Fruit fly (Drosophila melanogaster) whole organism, embryonic: ENCODE results near the gene Eip75B.

ENCODE experiments used
- CG10321 ChIP-seq: fragments of 200-800 bp; sonication (Bioruptor generic); IDR thresholded peaks from 2 replicates; pipeline ENCODE4 v1.3.6; 2022; ENCODE audit warnings: missing biosample characterization, missing genetic modification characterization
- CG10543 ChIP-seq: fragments of 200-800 bp; sonication (Bioruptor generic); optimal IDR thresholded peaks from 3 replicates; lab custom pipeline; 2017; ENCODE audit warnings: missing biosample characterization, mild to moderate bottlenecking, missing genetic modification characterization, moderate library complexity
- CG12155 ChIP-seq: fragments of 200-800 bp; sonication (Bioruptor generic); optimal IDR thresholded peaks from 3 replicates; lab custom pipeline; 2016; ENCODE audit warnings: missing biosample characterization, missing genetic modification characterization
- CG12659 ChIP-seq: fragments of 200-800 bp; sonication (Bioruptor generic); optimal IDR thresholded peaks from 3 replicates; lab custom pipeline; 2017; ENCODE audit warnings: mild to moderate bottlenecking, missing biosample characterization, missing genetic modification reagents, missing genetic modification characterization
- CG12769 ChIP-seq: fragments of 200-800 bp; sonication (Bioruptor generic); optimal IDR thresholded peaks from 2 replicates; lab custom pipeline; 2019; ENCODE audit warnings: missing biosample characterization, mild to moderate bottlenecking, missing genetic modification characterization, moderate library complexity
- CG13775 ChIP-seq: fragments of 200-800 bp; sonication (Bioruptor generic); optimal IDR thresholded peaks from 3 replicates; lab custom pipeline; 2017; ENCODE audit warnings: missing biosample characterization, mild to moderate bottlenecking, missing genetic modification characterization
- CG14710 ChIP-seq: fragments of 200-800 bp; sonication (Bioruptor generic); optimal IDR thresholded peaks from 3 replicates; lab custom pipeline; 2019; ENCODE audit warnings: missing biosample characterization, mild to moderate bottlenecking, missing genetic modification characterization, moderate library complexity
- CG15514 ChIP-seq: fragments of 200-800 bp; sonication (Bioruptor generic); optimal IDR thresholded peaks from 3 replicates; lab custom pipeline; 2017; ENCODE audit warnings: missing biosample characterization, missing genetic modification characterization, mild to moderate bottlenecking, moderate library complexity, missing genetic modification reagents
- CG16815 ChIP-seq: fragments of 200-800 bp; sonication (Bioruptor generic); optimal IDR thresholded peaks from 3 replicates; lab custom pipeline; 2017; ENCODE audit warnings: missing biosample characterization, mild to moderate bottlenecking, missing genetic modification characterization
- CG18619 ChIP-seq: fragments of 200-800 bp; sonication (Bioruptor generic); optimal IDR thresholded peaks from 3 replicates; lab custom pipeline; 2017; ENCODE audit warnings: missing biosample characterization, mild to moderate bottlenecking, missing genetic modification characterization
- CG2678 ChIP-seq: fragments of 200-800 bp; sonication (Bioruptor generic); optimal IDR thresholded peaks from 3 replicates; lab custom pipeline; 2019; ENCODE audit warnings: missing biosample characterization, mild to moderate bottlenecking, missing genetic modification characterization, moderate library complexity
- CG30403 ChIP-seq: fragments of 200-800 bp; sonication (Bioruptor generic); optimal IDR thresholded peaks from 3 replicates; lab custom pipeline; 2016; ENCODE audit warnings: missing biosample characterization, missing genetic modification characterization
- CG4730 ChIP-seq: fragments of 200-800 bp; sonication (Bioruptor generic); IDR thresholded peaks from 2 replicates; pipeline ENCODE4 v1.3.6; 2022; ENCODE audit warnings: missing biosample characterization, missing genetic modification characterization
- CG6175 ChIP-seq: fragments of 200-800 bp; sonication (Bioruptor generic); IDR thresholded peaks from 3 replicates; pipeline ENCODE4 v1.3.6; 2022; ENCODE audit warnings: missing biosample characterization, missing genetic modification characterization
- CG7271 ChIP-seq: fragments of 200-800 bp; sonication (Bioruptor generic); optimal IDR thresholded peaks from 2 replicates; lab custom pipeline; 2018; ENCODE audit warnings: missing biosample characterization, mild to moderate bottlenecking, missing genetic modification characterization, moderate library complexity
- CG7928 ChIP-seq: fragments of 200-800 bp; sonication (Bioruptor generic); optimal IDR thresholded peaks from 2 replicates; lab custom pipeline; 2017; ENCODE audit warnings: missing biosample characterization, mild to moderate bottlenecking, missing genetic modification characterization
- CG8281 ChIP-seq: fragments of 200-800 bp; sonication (Bioruptor generic); optimal IDR thresholded peaks from 2 replicates; lab custom pipeline; 2018; ENCODE audit warnings: missing biosample characterization, mild to moderate bottlenecking, missing genetic modification characterization, moderate library complexity
- CG9727 ChIP-seq: fragments of 200-800 bp; sonication (Bioruptor generic); optimal IDR thresholded peaks from 3 replicates; lab custom pipeline; 2017; ENCODE audit warnings: missing biosample characterization, mild to moderate bottlenecking, missing genetic modification characterization
- CG9876 ChIP-seq: fragments of 200-800 bp; sonication (Bioruptor generic); optimal IDR thresholded peaks from 2 replicates; lab custom pipeline; 2016; ENCODE audit warnings: missing biosample characterization, missing genetic modification characterization
- D19B ChIP-seq: fragments of 200-800 bp; sonication (Bioruptor generic); optimal IDR thresholded peaks from 2 replicates; lab custom pipeline; 2017; ENCODE audit warnings: missing biosample characterization, mild to moderate bottlenecking, missing genetic modification characterization
- ERR ChIP-seq: fragments of 200-800 bp; sonication (Bioruptor generic); optimal IDR thresholded peaks from 2 replicates; lab custom pipeline; 2016; ENCODE audit warnings: missing biosample characterization, missing genetic modification characterization
- Fer2 ChIP-seq: fragments of 200-800 bp; sonication (Bioruptor generic); optimal IDR thresholded peaks from 2 replicates; lab custom pipeline; 2018; ENCODE audit warnings: missing biosample characterization, mild to moderate bottlenecking, missing genetic modification characterization, moderate library complexity
- Hey ChIP-seq: fragments of 200-800 bp; sonication (Bioruptor generic); optimal IDR thresholded peaks from 3 replicates; lab custom pipeline; 2018; ENCODE audit warnings: missing biosample characterization, mild to moderate bottlenecking, missing genetic modification characterization
- Hr39 ChIP-seq: fragments of >200 bp; optimal IDR thresholded peaks from 2 replicates; lab custom pipeline; 2017
- NC2β ChIP-seq: fragments of 200-800 bp; sonication (Bioruptor generic); optimal IDR thresholded peaks from 2 replicates; lab custom pipeline; 2016; ENCODE audit warnings: missing biosample characterization, missing genetic modification characterization
- Sin3A ChIP-seq: fragments of >200 bp; optimal IDR thresholded peaks from 2 replicates; lab custom pipeline; 2018
- abd-A ChIP-seq: fragments of 200-800 bp; sonication (Bioruptor generic); optimal IDR thresholded peaks from 3 replicates; lab custom pipeline; 2019; ENCODE audit warnings: missing biosample characterization, mild to moderate bottlenecking, missing genetic modification characterization, moderate library complexity
- ac ChIP-seq: fragments of 200-800 bp; sonication (Bioruptor generic); optimal IDR thresholded peaks from 3 replicates; lab custom pipeline; 2017; ENCODE audit warnings: missing biosample characterization, mild to moderate bottlenecking, missing genetic modification characterization
- al ChIP-seq: fragments of 200-800 bp; sonication (Bioruptor generic); IDR thresholded peaks from 2 replicates; pipeline ENCODE4 v1.3.6; 2022; ENCODE audit warnings: missing biosample characterization, missing genetic modification characterization
- bbx ChIP-seq: fragments of 200-800 bp; sonication (Bioruptor generic); IDR thresholded peaks from 2 replicates; pipeline ENCODE4 v1.3.6; 2022; ENCODE audit warnings: missing biosample characterization, missing genetic modification characterization; ENCODE audit not compliant: partially characterized antibody
- bcd ChIP-seq: fragments of 200-800 bp; sonication (Bioruptor generic); optimal IDR thresholded peaks from 2 replicates; lab custom pipeline; 2017; ENCODE audit warnings: missing biosample characterization, mild to moderate bottlenecking, missing genetic modification characterization
- corto ChIP-seq: fragments of 200-800 bp; sonication (Bioruptor generic); optimal IDR thresholded peaks from 2 replicates; lab custom pipeline; 2016; ENCODE audit warnings: missing biosample characterization, mild to moderate bottlenecking, missing genetic modification characterization, moderate library complexity
- disco-r ChIP-seq: fragments of 200-800 bp; sonication (Bioruptor generic); optimal IDR thresholded peaks from 2 replicates; lab custom pipeline; 2016; ENCODE audit warnings: missing biosample characterization, missing genetic modification characterization
- dpn ChIP-seq, 2 experiments: fragments of 200-800 bp; sonication (Bioruptor generic); optimal IDR thresholded peaks; 3 replicates each; lab custom pipeline; 2016; ENCODE audit warnings: missing biosample characterization in 2 of 2, missing genetic modification characterization in 2 of 2
- grau ChIP-seq: fragments of 200-800 bp; optimal IDR thresholded peaks from 3 replicates; lab custom pipeline; 2019; ENCODE audit warnings: missing biosample characterization, mild to moderate bottlenecking, missing genetic modification characterization, moderate library complexity
- lilli ChIP-seq: fragments of 200-800 bp; sonication (Bioruptor generic); optimal IDR thresholded peaks from 3 replicates; lab custom pipeline; 2016; ENCODE audit warnings: missing biosample characterization, missing genetic modification characterization
- onecut ChIP-seq: fragments of 200-800 bp; sonication (Bioruptor generic); IDR thresholded peaks from 2 replicates; pipeline ENCODE4 v1.3.6; 2022; ENCODE audit warnings: missing biosample characterization, missing genetic modification characterization
- prd ChIP-seq, 3 experiments: fragments of >200 bp in 2 of 3; fragments of 200-800 bp in 1 of 3; sonication (Bioruptor generic) in 1 of 3; optimal IDR thresholded peaks in 2 of 3; IDR thresholded peaks in 1 of 3; 2 replicates in 2 of 3; 3 replicates in 1 of 3; pipeline versions ENCODE4 v1.3.6 to Lab custom; 2017 to 2022; ENCODE audit warnings: missing biosample characterization in 1 of 3, missing genetic modification characterization in 1 of 3
- rib ChIP-seq: fragments of 200-800 bp; sonication (Bioruptor generic); IDR thresholded peaks from 2 replicates; pipeline ENCODE4 v1.3.6; 2022; ENCODE audit warnings: missing biosample characterization, missing genetic modification characterization
- slbo ChIP-seq: fragments of 200-800 bp; sonication (Bioruptor generic); IDR thresholded peaks from 2 replicates; pipeline ENCODE4 v1.3.6; 2022; ENCODE audit warnings: missing biosample characterization, missing genetic modification characterization
- slp2 ChIP-seq: fragments of 200-800 bp; sonication (Bioruptor generic); optimal IDR thresholded peaks from 2 replicates; lab custom pipeline; 2016; ENCODE audit warnings: missing biosample characterization, missing genetic modification characterization
- sob ChIP-seq: fragments of 200-800 bp; sonication (Bioruptor generic); IDR thresholded peaks from 2 replicates; pipeline ENCODE4 v1.3.6; 2022; ENCODE audit warnings: missing biosample characterization, missing genetic modification characterization
- sqz ChIP-seq: fragments of 200-800 bp; sonication (Bioruptor generic); optimal IDR thresholded peaks from 3 replicates; lab custom pipeline; 2018; ENCODE audit warnings: missing biosample characterization, mild to moderate bottlenecking, missing genetic modification characterization
- tna ChIP-seq: fragments of 200-800 bp; sonication (Bioruptor generic); IDR thresholded peaks from 2 replicates; pipeline ENCODE4 v1.3.6; 2022; ENCODE audit warnings: missing biosample characterization, missing genetic modification characterization; ENCODE audit not compliant: partially characterized antibody
- tup ChIP-seq: fragments of 200-800 bp; sonication (Bioruptor generic); optimal IDR thresholded peaks from 2 replicates; lab custom pipeline; 2016; ENCODE audit warnings: missing biosample characterization, mild to moderate bottlenecking, missing genetic modification characterization, moderate library complexity
- unc-4 ChIP-seq: fragments of 200-800 bp; sonication (Bioruptor generic); IDR thresholded peaks from 2 replicates; pipeline ENCODE4 v1.3.6; 2022; ENCODE audit warnings: missing biosample characterization, missing genetic modification characterization; ENCODE audit not compliant: partially characterized antibody
- wek ChIP-seq: fragments of 200-800 bp; sonication (Bioruptor generic); optimal IDR thresholded peaks from 3 replicates; lab custom pipeline; 2018; ENCODE audit warnings: missing biosample characterization, mild to moderate bottlenecking, missing genetic modification characterization, moderate library complexity
- zfh2 ChIP-seq: fragments of 200-800 bp; sonication (Bioruptor generic); optimal IDR thresholded peaks from 2 replicates; lab custom pipeline; 2016; ENCODE audit warnings: missing biosample characterization, missing genetic modification characterization

The Eip75B gene

dm6 chr3L:17950132-17950815 lies 114.2 kb downstream of the Eip75B start (continued):
- TF ChIP-seq CG7928 (GFP tag; lab: Kevin White, UChicago) (no peak), disco-r (GFP tag; lab: Kevin White, UChicago) (no peak), CG10321 (GFP tag; lab: Robert Waterston, UW) (no peak), dpn (GFP tag; optimal IDR thresholded peaks at IDR 0.05; lab: Kevin White, UChicago) (no peak), tup (GFP tag; lab: Kevin White, UChicago) (no peak), CG15514 (GFP tag; lab: Kevin White, UChicago) (peak; percentile 28), CG12769 (peak; percentile 35), sob (GFP tag; lab: Robert Waterston, UW) (peak; percentile 9; the same call in 1 of the 2 replicates), onecut (GFP tag; lab: Robert Waterston, UW) (no peak), Sin3A (lab: Kevin White, UChicago) (no peak), tna (GFP tag; lab: Robert Waterston, UW) (no peak), NC2β (GFP tag; lab: Kevin White, UChicago) (no peak), CG14710 (no peak), ERR (GFP tag; lab: Kevin White, UChicago) (peak; percentile 92), unc-4 (no peak), zfh2 (no peak), CG9876 (GFP tag; lab: Kevin White, UChicago) (no peak), slp2 (GFP tag; lab: Kevin White, UChicago) (no peak)

- TF ChIP-seq CG30403: peak; percentile 23
- TF ChIP-seq prd (optimal IDR thresholded peaks at IDR 0.05; lab: Kevin White, UChicago): no peak
- TF ChIP-seq prd (GFP tag; IDR thresholded peaks at IDR 0.05; lab: Robert Waterston, UW): no peak
- TF ChIP-seq al (GFP tag; lab: Robert Waterston, UW): 0 out of 2 replicates have a peak, but pooled peaks have one; percentile 25
- TF ChIP-seq bcd (GFP tag; lab: Kevin White, UChicago): peak; percentile 7
- TF ChIP-seq Fer2 (tag; lab: Kevin White, UChicago): no peak
- no peak for TF ChIP-seq Hey (tag; lab: Kevin White, UChicago)
- no peak for TF ChIP-seq CG6175 (GFP tag; lab: Robert Waterston, UW)
- TF ChIP-seq D19B: peak; percentile 62
- peak; percentile 44 for TF ChIP-seq Hr39 (lab: Kevin White, UChicago)
- no peak for TF ChIP-seq wek (GFP tag; lab: Kevin White, UChicago)
- peak; percentile 33 for TF ChIP-seq corto
- no peak for TF ChIP-seq CG4730
- TF ChIP-seq lilli (GFP tag; lab: Kevin White, UChicago): peak; percentile 8
- no peak for TF ChIP-seq sqz (GFP tag; lab: Kevin White, UChicago)
- peak; percentile 15 for TF ChIP-seq CG12155 (GFP tag; lab: Kevin White, UChicago)
- TF ChIP-seq grau (tag; lab: Kevin White, UChicago): peak; percentile 42
- peak; percentile 33 for TF ChIP-seq CG13775 (GFP tag; lab: Kevin White, UChicago)
- TF ChIP-seq CG9727 (GFP tag; lab: Kevin White, UChicago): peak; percentile 2
- TF ChIP-seq ac (GFP tag; lab: Kevin White, UChicago): no peak
- TF ChIP-seq CG10543: peak; percentile 36
- no peak for TF ChIP-seq CG7271 (tag; lab: Kevin White, UChicago)
- TF ChIP-seq bbx: no peak
- TF ChIP-seq abd-A (tag; lab: Kevin White, UChicago): peak; percentile 30
- TF ChIP-seq CG8281 (tag; lab: Kevin White, UChicago): no peak
- no peak for TF ChIP-seq CG9876 (GFP tag; lab: Kevin White, UChicago)
- TF ChIP-seq slbo (GFP tag; lab: Robert Waterston, UW): peak; percentile 22; the same call in 1 of the 2 replicates
- no peak for TF ChIP-seq CG12659 (GFP tag; lab: Kevin White, UChicago)
- peak; percentile 22 for TF ChIP-seq CG18619 (GFP tag; lab: Kevin White, UChicago)
- peak; percentile 21 for TF ChIP-seq CG2678 (tag; lab: Kevin White, UChicago)
- no peak for TF ChIP-seq rib (GFP tag; lab: Robert Waterston, UW)
- TF ChIP-seq CG16815 (GFP tag; lab: Kevin White, UChicago): peak; percentile 52
These were observed 114.9 kb downstream of the Eip75B start for dm6 chr3L:17949507-17950027.
